Worm (Caenorhabditis elegans) whole organism, midembryonic: ENCODE measurements around the gene nspb-12.

Experiments used
- cog-1 ChIP-seq: sonication (generic microtip); optimal IDR thresholded peaks from 2 replicates; lab custom pipeline; 2016; ENCODE audit warnings: missing genetic modification characterization, missing compliant biosample characterization
- klf-2 ChIP-seq: fragments of 200-800 bp; sonication (Bioruptor generic); conservative IDR thresholded peaks from 2 replicates; pipeline ENCODE4 v1.3.6; 2022; ENCODE audit warnings: missing genetic modification reagents, missing genetic modification characterization, missing compliant biosample characterization
- tab-1 ChIP-seq: fragments of 200-800 bp; sonication (Bioruptor generic); IDR thresholded peaks from 2 replicates; pipeline ENCODE4 v1.3.6; 2022; ENCODE audit warnings: missing genetic modification characterization, missing compliant biosample characterization
- ztf-29 ChIP-seq: fragments of 200-800 bp; sonication (Bioruptor generic); IDR thresholded peaks from 2 replicates; pipeline ENCODE4 v1.3.6; 2022; ENCODE audit warnings: missing genetic modification reagents, missing genetic modification characterization, missing compliant biosample characterization

- TF ChIP-seq tab-1 (GFP tag; lab: Robert Waterston, UW) (no peak), ztf-29 (GFP tag; lab: Robert Waterston, UW) (no peak), klf-2 (GFP tag; lab: Robert Waterston, UW) (no peak), cog-1 (tag; lab: Kevin White, UChicago) (no peak)
Measured at ce11 chrIII:5581049-5581448, 12.5 kb upstream of the nspb-12 start, which contains the start of gene F56D2.5.
